Worm (Caenorhabditis elegans) whole organism, L4 larva: ENCODE data around the gene srlf-22.

Experiments
- F26F4.8 ChIP-seq: fragments of 200-800 bp; sonication (Bioruptor generic); conservative IDR thresholded peaks from 2 replicates; pipeline ENCODE4 v1.3.6; 2022; ENCODE audit warnings: missing genetic modification characterization, missing compliant biosample characterization
- F37D6.2 ChIP-seq: sonication (generic microtip); optimal IDR thresholded peaks from 2 replicates; lab custom pipeline; 2016; ENCODE audit warnings: mild to moderate bottlenecking, missing genetic modification characterization, missing compliant biosample characterization
- F49E8.2 ChIP-seq: sonication (generic microtip); optimal IDR thresholded peaks from 2 replicates; lab custom pipeline; 2016; ENCODE audit warnings: missing compliant biosample characterization, mild to moderate bottlenecking, missing genetic modification characterization, borderline replicate concordance
- T26A8.4 ChIP-seq: fragments of 200-800 bp; sonication (Bioruptor generic); IDR thresholded peaks from 2 replicates; pipeline ENCODE4 v1.3.6; 2022; ENCODE audit warnings: missing genetic modification characterization, missing compliant biosample characterization
- Y105C5A.15 ChIP-seq: fragments of 200-800 bp; sonication (Bioruptor generic); IDR thresholded peaks from 2 replicates; pipeline ENCODE4 v1.3.6; 2022; ENCODE audit warnings: missing genetic modification characterization, missing compliant biosample characterization
- Y48G9A.11 ChIP-seq: fragments of 200-800 bp; sonication (Bioruptor generic); IDR thresholded peaks from 2 replicates; pipeline ENCODE4 v1.3.6; 2022; ENCODE audit warnings: missing genetic modification reagents, missing genetic modification characterization, missing compliant biosample characterization
- ZK546.5 ChIP-seq, 2 experiments: sonication (generic microtip); optimal IDR thresholded peaks; 2 replicates each; lab custom pipeline; 2017; ENCODE audit warnings: missing biosample characterization in 2 of 2, missing genetic modification characterization in 2 of 2
- aha-1 ChIP-seq: fragments of 150-350 bp; peaks from one replicate; lab custom pipeline; 2014; ENCODE audit warnings: missing biosample characterization, missing genetic modification characterization
- ama-1 ChIP-seq: fragments of 150-350 bp; optimal IDR thresholded peaks from 2 replicates; lab custom pipeline; 2014; ENCODE audit warnings: inconsistent platforms, mixed read lengths
- arid-1 ChIP-seq: fragments of 200-800 bp; sonication (Bioruptor generic); conservative IDR thresholded peaks from 2 replicates; pipeline ENCODE4 v1.3.6; 2022; ENCODE audit warnings: missing genetic modification reagents, missing genetic modification characterization, missing compliant biosample characterization
- ceh-28 ChIP-seq: fragments of 150-350 bp; optimal IDR thresholded peaks from 2 replicates; lab custom pipeline; 2014; ENCODE audit warnings: missing biosample characterization, missing genetic modification reagents, missing genetic modification characterization
- ceh-32 ChIP-seq: sonication (generic microtip); optimal IDR thresholded peaks from 2 replicates; lab custom pipeline; 2016; ENCODE audit warnings: mild to moderate bottlenecking, missing genetic modification characterization, missing compliant biosample characterization; ENCODE audit not compliant: poor library complexity
- ceh-44 ChIP-seq: fragments of 200-800 bp; sonication (Bioruptor generic); IDR thresholded peaks from 2 replicates; pipeline ENCODE4 v1.3.6; 2022; ENCODE audit warnings: missing genetic modification reagents, missing genetic modification characterization, missing compliant biosample characterization
- ceh-82 ChIP-seq: sonication (generic microtip); optimal IDR thresholded peaks from 2 replicates; lab custom pipeline; 2017; ENCODE audit warnings: missing biosample characterization, missing genetic modification characterization
- ces-1 ChIP-seq: fragments of 150-350 bp; sonication (generic microtip); optimal IDR thresholded peaks from 4 replicates; lab custom pipeline; 2014; ENCODE audit warnings: missing biosample characterization, missing genetic modification reagents, missing genetic modification characterization
- daf-16 ChIP-seq, 3 experiments: sonication (generic microtip); optimal IDR thresholded peaks; 2 replicates each; lab custom pipeline; 2016 to 2017; ENCODE audit warnings: missing genetic modification characterization in 3 of 3, missing genetic modification reagents in 3 of 3, mild to moderate bottlenecking in 2 of 3, missing compliant biosample characterization in 2 of 3, missing biosample characterization in 1 of 3, moderate library complexity in 1 of 3
- daf-19 ChIP-seq: fragments of 200-800 bp; sonication (Bioruptor generic); conservative IDR thresholded peaks from 2 replicates; pipeline ENCODE4 v1.3.6; 2022; ENCODE audit warnings: missing genetic modification characterization, missing compliant biosample characterization
- dmd-6 ChIP-seq: fragments of 200-800 bp; sonication (Bioruptor generic); IDR thresholded peaks from 2 replicates; pipeline ENCODE4 v1.3.6; 2022; ENCODE audit warnings: missing genetic modification reagents, missing genetic modification characterization, missing compliant biosample characterization
- dpl-1 ChIP-seq: fragments of 150-350 bp; optimal IDR thresholded peaks from 2 replicates; lab custom pipeline; 2014; ENCODE audit warnings: missing biosample characterization, missing genetic modification reagents, missing genetic modification characterization
- dve-1 ChIP-seq: sonication (generic microtip); optimal IDR thresholded peaks from 2 replicates; lab custom pipeline; 2017; ENCODE audit warnings: antibody characterized with exemption, mild to moderate bottlenecking, missing genetic modification characterization, missing compliant biosample characterization; ENCODE audit not compliant: insufficient read depth
- egl-27 ChIP-seq: sonication (generic microtip); optimal IDR thresholded peaks from 3 replicates; lab custom pipeline; 2017; ENCODE audit warnings: missing biosample characterization, missing genetic modification reagents, missing genetic modification characterization
- hlh-11 ChIP-seq: fragments of 200-800 bp; sonication (Bioruptor generic); optimal IDR thresholded peaks from 2 replicates; lab custom pipeline; 2018; ENCODE audit warnings: mild to moderate bottlenecking, missing genetic modification characterization, missing compliant biosample characterization
- hlh-30 ChIP-seq: sonication (generic microtip); optimal IDR thresholded peaks from 2 replicates; lab custom pipeline; 2017; ENCODE audit warnings: antibody characterized with exemption, mild to moderate bottlenecking, missing genetic modification characterization, missing compliant biosample characterization; ENCODE audit not compliant: insufficient read depth
- lin-13 ChIP-seq: fragments of 150-350 bp; optimal IDR thresholded peaks from 2 replicates; lab custom pipeline; 2014; ENCODE audit warnings: missing biosample characterization, missing genetic modification reagents, missing genetic modification characterization
- lin-38 ChIP-seq: fragments of 200-800 bp; sonication (Bioruptor generic); IDR thresholded peaks from 2 replicates; pipeline ENCODE4 v1.3.6; 2022; ENCODE audit warnings: missing genetic modification reagents, missing genetic modification characterization, missing compliant biosample characterization
- mdl-1 ChIP-seq, 2 experiments: fragments of 150-350 bp in 1 of 2; sonication (generic microtip) in 1 of 2; optimal IDR thresholded peaks; 2 replicates each; lab custom pipeline; 2014 to 2017; ENCODE audit warnings: missing biosample characterization in 2 of 2, missing genetic modification characterization in 2 of 2
- mes-2 ChIP-seq: sonication (generic microtip); optimal IDR thresholded peaks from 2 replicates; lab custom pipeline; 2016; ENCODE audit warnings: missing genotype, mild to moderate bottlenecking, missing genetic modification characterization, missing compliant biosample characterization; ENCODE audit not compliant: poor library complexity, severe bottlenecking
- mxl-3 ChIP-seq: fragments of 200-800 bp; sonication (Bioruptor generic); optimal IDR thresholded peaks from 2 replicates; lab custom pipeline; 2018; ENCODE audit warnings: mild to moderate bottlenecking, missing genetic modification characterization, missing compliant biosample characterization
- nhr-102 ChIP-seq: sonication (generic microtip); optimal IDR thresholded peaks from 2 replicates; lab custom pipeline; 2016; ENCODE audit warnings: mild to moderate bottlenecking, missing genetic modification characterization, moderate library complexity, missing compliant biosample characterization
- nhr-11 ChIP-seq: fragments of 150-350 bp; optimal IDR thresholded peaks from 2 replicates; lab custom pipeline; 2014; ENCODE audit warnings: missing biosample characterization, missing genetic modification characterization
- nhr-28 ChIP-seq: fragments of 150-350 bp; optimal IDR thresholded peaks from 2 replicates; lab custom pipeline; 2014; ENCODE audit warnings: missing biosample characterization, missing genetic modification characterization
- nhr-42 ChIP-seq: fragments of 200-800 bp; sonication (Bioruptor generic); IDR thresholded peaks from 2 replicates; pipeline ENCODE4 v1.3.6; 2022; ENCODE audit warnings: missing genetic modification characterization, missing compliant biosample characterization
- nhr-48 ChIP-seq: sonication (generic microtip); optimal IDR thresholded peaks from 2 replicates; lab custom pipeline; 2016; ENCODE audit warnings: mild to moderate bottlenecking, missing genetic modification characterization, missing compliant biosample characterization
- nhr-77 ChIP-seq: fragments of 150-350 bp; optimal IDR thresholded peaks from 2 replicates; lab custom pipeline; 2014; ENCODE audit warnings: missing biosample characterization, missing genetic modification characterization
- pqm-1 ChIP-seq: sonication (generic microtip); optimal IDR thresholded peaks from 2 replicates; lab custom pipeline; 2017; ENCODE audit warnings: missing biosample characterization, missing genetic modification characterization
- saeg-2 ChIP-seq: fragments of 200-800 bp; sonication (Bioruptor generic); IDR thresholded peaks from 2 replicates; pipeline ENCODE4 v1.3.6; 2022; ENCODE audit warnings: missing genetic modification reagents, missing genetic modification characterization, missing compliant biosample characterization
- skn-1 ChIP-seq: fragments of 150-350 bp; optimal IDR thresholded peaks from 2 replicates; lab custom pipeline; 2014; ENCODE audit warnings: missing biosample characterization, missing genetic modification characterization
- spr-1 ChIP-seq: sonication (generic microtip); optimal IDR thresholded peaks from 2 replicates; lab custom pipeline; 2016; ENCODE audit warnings: mild to moderate bottlenecking, missing genetic modification characterization, missing compliant biosample characterization
- tag-97 ChIP-seq: fragments of 200-800 bp; sonication (Bioruptor generic); IDR thresholded peaks from 2 replicates; pipeline ENCODE4 v1.3.6; 2022; ENCODE audit warnings: missing genetic modification characterization, missing compliant biosample characterization
- unc-62 ChIP-seq, 3 experiments: fragments of 150-350 bp in 1 of 3; sonication (generic microtip); optimal IDR thresholded peaks in 2 of 3; peaks in 1 of 3; 1 replicate in 1 of 3; 2 replicates in 2 of 3; lab custom pipeline; 2014 to 2017; ENCODE audit warnings: missing biosample characterization in 3 of 3, missing genetic modification characterization in 3 of 3, missing genetic modification reagents in 3 of 3, missing genotype in 1 of 3
- vab-7 ChIP-seq: fragments of 200-800 bp; sonication (Bioruptor generic); IDR thresholded peaks from 2 replicates; pipeline ENCODE4 v1.3.6; 2022; ENCODE audit warnings: missing genetic modification reagents, missing genetic modification characterization, missing compliant biosample characterization
- zfp-2 ChIP-seq: sonication (generic microtip); optimal IDR thresholded peaks from 2 replicates; lab custom pipeline; 2016; ENCODE audit warnings: mild to moderate bottlenecking, missing genetic modification characterization, missing compliant biosample characterization
- zip-11 ChIP-seq: fragments of 200-800 bp; sonication (Bioruptor generic); IDR thresholded peaks from 2 replicates; pipeline ENCODE4 v1.3.6; 2022; ENCODE audit warnings: missing genetic modification characterization, missing compliant biosample characterization

The srlf-22 gene

DNA sequence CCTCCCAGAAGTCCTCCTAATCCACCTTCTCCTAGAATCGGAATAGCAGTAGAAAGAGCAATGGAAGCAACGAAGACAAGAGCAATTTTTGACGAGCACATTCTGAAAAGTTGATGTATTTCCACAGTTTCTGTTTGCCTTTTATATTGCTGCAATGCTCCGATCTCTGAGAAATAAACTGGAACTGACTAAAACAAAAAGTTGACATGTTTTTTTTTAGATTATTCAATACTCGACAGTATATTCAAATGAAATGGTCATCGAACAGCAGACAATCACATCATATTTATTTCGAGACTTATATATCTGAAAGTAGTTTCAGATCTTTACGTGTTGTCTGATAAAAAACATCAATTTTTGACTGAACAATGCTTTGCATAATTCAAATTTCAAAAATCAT is 512 bp upstream of the srlf-22 start, which contains the start of gene srlf-21:
srlf-21 (minus strand) TSS at position 101 of the 400 bp plus-strand sequence.
- TF ChIP-seq ceh-28 (tag; lab: Kevin White, UChicago) = no peak
- no peak for TF ChIP-seq F49E8.2
- TF ChIP-seq egl-27 (tag; lab: Kevin White, UChicago) = no peak
- TF ChIP-seq ceh-44 (GFP tag; lab: Robert Waterston, UW) = no peak
- TF ChIP-seq saeg-2 = no peak
- TF ChIP-seq vab-7 (GFP tag; lab: Robert Waterston, UW) = no peak
- TF ChIP-seq zip-11 = no peak
- TF ChIP-seq ama-1 (lab: Kevin White, UChicago) = no peak
- no peak for TF ChIP-seq ceh-82
- no peak for TF ChIP-seq lin-13 (GFP tag; lab: Kevin White, UChicago)
- no peak for TF ChIP-seq skn-1
- TF ChIP-seq dmd-6 (GFP tag; lab: Robert Waterston, UW) = no peak
- no peak for TF ChIP-seq tag-97 (GFP tag; lab: Robert Waterston, UW)
- TF ChIP-seq lin-38 (GFP tag; lab: Robert Waterston, UW) = no peak
- TF ChIP-seq zfp-2 (tag; lab: Kevin White, UChicago) = no peak
- TF ChIP-seq hlh-11 = no peak
- no peak for TF ChIP-seq unc-62 (GFP tag; optimal IDR thresholded peaks at IDR 0.05 in 1 of 2; lab: Kevin White, UChicago)
- no peak for TF ChIP-seq unc-62 (tag; optimal IDR thresholded peaks at IDR 0.05; lab: Kevin White, UChicago)
- no peak for TF ChIP-seq dpl-1 (GFP tag; lab: Kevin White, UChicago)
- no peak for TF ChIP-seq F26F4.8 (GFP tag; lab: Robert Waterston, UW)
- no peak for TF ChIP-seq F37D6.2 (tag; lab: Kevin White, UChicago)

DNA sequence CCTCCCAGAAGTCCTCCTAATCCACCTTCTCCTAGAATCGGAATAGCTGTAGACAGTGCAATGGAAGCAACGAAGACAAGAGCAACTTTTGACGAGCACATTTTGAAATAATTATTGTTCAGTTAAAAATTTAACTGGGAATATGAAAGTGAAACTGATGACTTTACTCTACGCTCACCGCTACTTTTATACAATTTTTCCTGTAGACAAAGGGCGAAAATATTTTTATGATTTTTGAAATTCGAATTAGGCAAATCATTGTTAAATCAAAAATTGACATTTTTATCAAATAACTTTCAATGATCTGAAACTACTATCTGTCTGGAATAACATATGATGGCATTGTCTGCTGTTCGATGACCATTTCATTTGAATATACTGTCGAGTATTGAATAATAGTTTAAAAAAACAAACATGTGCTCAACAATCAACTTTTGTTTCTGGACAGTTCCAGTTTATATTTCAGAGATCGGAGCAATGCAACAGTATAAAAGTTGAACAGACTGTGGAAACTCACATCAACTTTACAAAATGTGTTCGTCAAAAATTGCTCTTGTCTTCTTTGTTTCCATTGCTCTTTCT is 2.6 kb downstream of the srlf-22 start, which contains the start of the genes srlf-23 and srlf-20:
srlf-23 (minus strand) TSS at position 101 of the 582 bp plus-strand sequence.
srlf-20 (plus strand) TSS at position 532 of the 582 bp plus-strand sequence.
- TF ChIP-seq Y48G9A.11 (GFP tag; lab: Robert Waterston, UW) (no peak), Y105C5A.15 (GFP tag; lab: Robert Waterston, UW) (no peak), zip-11 (no peak), pqm-1 (tag; lab: Kevin White, UChicago) (no peak), ZK546.5 (tag; optimal IDR thresholded peaks at IDR 0.05; lab: Kevin White, UChicago) (no peak), ceh-32 (tag; lab: Kevin White, UChicago) (no peak), nhr-11 (tag; lab: Kevin White, UChicago) (no peak), dve-1 (tag; lab: Kevin White, UChicago) (no peak), ceh-44 (GFP tag; lab: Robert Waterston, UW) (no peak), aha-1 (tag; lab: Kevin White, UChicago) (no peak), daf-19 (GFP tag; lab: Robert Waterston, UW) (no peak), spr-1 (no peak)
- TF ChIP-seq, all 104 proteins: peak for 0

DNA sequence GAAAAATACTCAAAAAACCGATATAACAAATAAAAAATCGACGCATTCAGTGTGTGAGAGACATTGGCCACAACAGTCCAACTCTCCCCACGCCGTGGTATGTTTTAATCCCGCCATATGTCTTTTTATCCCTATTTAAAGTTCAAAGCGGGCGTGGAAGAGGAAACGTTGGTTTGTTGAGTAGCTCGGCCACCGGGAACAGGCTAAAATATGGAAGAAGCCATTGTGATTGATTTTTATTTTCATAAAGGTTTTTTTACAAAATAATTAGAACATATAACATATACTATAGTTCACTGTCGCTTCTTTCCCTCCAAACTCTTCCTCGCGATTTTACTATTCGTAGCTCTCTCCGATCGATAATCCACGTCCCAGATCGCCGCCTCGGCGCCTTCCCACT is 8.2 kb downstream of the srlf-22 start, which contains the start of gene nas-32:
nas-32 (minus strand) TSS at position 101 of the 400 bp plus-strand sequence.
- TF ChIP-seq ces-1 (GFP tag; lab: Kevin White, UChicago) (no peak), aha-1 (tag; lab: Kevin White, UChicago) (peak; percentile 30)

DNA sequence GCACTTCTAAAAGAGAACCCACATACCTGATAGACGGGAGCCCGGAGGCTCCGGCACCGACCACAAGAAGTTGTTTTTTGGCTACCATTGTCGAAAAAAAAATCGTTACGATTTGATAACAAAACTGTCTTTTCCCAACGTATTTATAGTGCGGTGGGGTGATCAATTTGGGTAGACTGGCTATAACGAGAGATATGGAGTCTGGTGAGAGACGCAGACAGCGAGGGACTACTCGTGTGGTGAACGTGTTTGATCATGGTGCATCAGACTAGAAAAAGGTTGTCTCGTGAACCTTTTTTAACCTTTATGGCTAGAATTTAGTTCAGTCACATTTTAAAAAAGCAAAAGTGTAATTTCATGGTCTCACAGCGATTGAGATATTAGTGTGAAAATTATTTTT is 12.5 kb downstream of the srlf-22 start, which contains the start of gene fmo-5:
fmo-5 (minus strand) TSS at position 206 of the 400 bp plus-strand sequence.
- TF ChIP-seq dmd-6 (GFP tag; lab: Robert Waterston, UW) = peak; percentile 75
- no peak for TF ChIP-seq ceh-32 (tag; lab: Kevin White, UChicago)
- TF ChIP-seq nhr-28 (tag; lab: Kevin White, UChicago) = peak; percentile 84
- TF ChIP-seq nhr-42 (GFP tag; lab: Robert Waterston, UW) = 0 out of 2 replicates have a peak, but pooled peaks have one; percentile 31
- peak; percentile 2 for TF ChIP-seq nhr-48 (tag; lab: Kevin White, UChicago)
- TF ChIP-seq T26A8.4 = 0 out of 2 replicates have a peak, but pooled peaks have one; percentile 31
- TF ChIP-seq dve-1 (tag; lab: Kevin White, UChicago) = peak; percentile 59
- TF ChIP-seq arid-1 (GFP tag; lab: Robert Waterston, UW) = no peak
- TF ChIP-seq daf-16 (GFP tag; optimal IDR thresholded peaks at IDR 0.05; lab: Kevin White, UChicago) = no peak
- TF ChIP-seq daf-16 (tag; optimal IDR thresholded peaks at IDR 0.05; lab: Kevin White, UChicago) = peak; percentile 51
- peak; percentile 96 for TF ChIP-seq hlh-30
- TF ChIP-seq mes-2 (tag; lab: Kevin White, UChicago) = peak; percentile 64
- TF ChIP-seq hlh-11 = peak; percentile 57
- no peak for TF ChIP-seq ceh-28 (tag; lab: Kevin White, UChicago)
- peak; percentile 48 to 91 for TF ChIP-seq mdl-1 (tag; optimal IDR thresholded peaks at IDR 0.05; lab: Kevin White, UChicago)
- peak; percentile 65; the same call in 1 of the 2 replicates for TF ChIP-seq lin-38 (GFP tag; lab: Robert Waterston, UW)
- TF ChIP-seq zip-11 = no peak
- TF ChIP-seq mxl-3 (GFP tag; lab: Kevin White, UChicago) = peak; percentile 65
- peak; percentile 51 for TF ChIP-seq nhr-77 (tag; lab: Kevin White, UChicago)
- peak; percentile 31 for TF ChIP-seq nhr-102 (tag; lab: Kevin White, UChicago)
- peak; percentile 47 for TF ChIP-seq dpl-1 (GFP tag; lab: Kevin White, UChicago)
